Worm (Caenorhabditis elegans) whole organism, young adult: Measurements from ENCODE around the gene W02A2.12.

Experiments used
- B0336.3 ChIP-seq: fragments of 200-800 bp; sonication (Bioruptor generic); IDR thresholded peaks from 2 replicates; pipeline ENCODE4 v1.3.6; 2022; ENCODE audit warnings: missing genetic modification characterization, missing compliant biosample characterization
- F22D6.2 ChIP-seq: sonication (generic microtip); optimal IDR thresholded peaks from 2 replicates; lab custom pipeline; 2016; ENCODE audit warnings: mild to moderate bottlenecking, missing genetic modification characterization, missing compliant biosample characterization
- F33H1.4 ChIP-seq: fragments of 200-800 bp; sonication (Bioruptor generic); IDR thresholded peaks from 2 replicates; pipeline ENCODE4 v1.3.6; 2022; ENCODE audit warnings: missing genetic modification reagents, missing genetic modification characterization, missing compliant biosample characterization
- F37B4.10 ChIP-seq: fragments of 200-800 bp; sonication (Bioruptor generic); IDR thresholded peaks from 2 replicates; pipeline ENCODE4 v1.3.6; 2022; ENCODE audit warnings: missing genetic modification characterization, missing compliant biosample characterization
- F52B5.7 ChIP-seq: sonication (generic microtip); optimal IDR thresholded peaks from 2 replicates; lab custom pipeline; 2016; ENCODE audit warnings: mild to moderate bottlenecking, missing genetic modification characterization, missing compliant biosample characterization
- F57A8.1 ChIP-seq: fragments of 200-800 bp; sonication (Bioruptor generic); optimal IDR thresholded peaks from 2 replicates; lab custom pipeline; 2018; ENCODE audit warnings: mild to moderate bottlenecking, missing genetic modification characterization, moderate library complexity, missing compliant biosample characterization
- F57C9.4 ChIP-seq: sonication (generic microtip); optimal IDR thresholded peaks from 2 replicates; lab custom pipeline; 2017; ENCODE audit warnings: mild to moderate bottlenecking, missing genetic modification characterization, missing compliant biosample characterization
- T26A5.8 ChIP-seq: sonication (generic microtip); optimal IDR thresholded peaks from 2 replicates; lab custom pipeline; 2016; ENCODE audit warnings: missing genetic modification characterization, missing compliant biosample characterization
- Y53F4B.3 ChIP-seq: fragments of 200-800 bp; sonication (Bioruptor generic); IDR thresholded peaks from 2 replicates; pipeline ENCODE4 v1.3.6; 2022; ENCODE audit warnings: missing genetic modification reagents, missing genetic modification characterization, missing compliant biosample characterization
- Y56A3A.18 ChIP-seq: fragments of 200-800 bp; sonication (Bioruptor generic); IDR thresholded peaks from 2 replicates; pipeline ENCODE4 v1.3.6; 2022; ENCODE audit warnings: missing genetic modification reagents, missing genetic modification characterization, missing compliant biosample characterization
- Y67H2A.10 ChIP-seq: fragments of 200-800 bp; sonication (Bioruptor generic); conservative IDR thresholded peaks from 2 replicates; pipeline ENCODE4 v1.3.6; 2022; ENCODE audit warnings: missing genetic modification reagents, missing genetic modification characterization, missing compliant biosample characterization
- Y95B8A.8 ChIP-seq: fragments of 200-800 bp; sonication (Bioruptor generic); IDR thresholded peaks from 2 replicates; pipeline ENCODE4 v1.3.6; 2022; ENCODE audit warnings: missing genetic modification reagents, missing genetic modification characterization, missing compliant biosample characterization
- ama-1 ChIP-seq, 3 experiments: fragments of 150-350 bp in 1 of 3; sonication (generic microtip) in 2 of 3; optimal IDR thresholded peaks; 2 replicates each; lab custom pipeline; 2014 to 2018; ENCODE audit warnings: missing biosample characterization in 2 of 3, missing genetic modification characterization in 2 of 3, missing genetic modification reagents in 2 of 3
- attf-3 ChIP-seq: fragments of 200-800 bp; sonication (Bioruptor generic); conservative IDR thresholded peaks from 2 replicates; pipeline ENCODE4 v1.3.6; 2022; ENCODE audit warnings: missing genetic modification reagents, missing genetic modification characterization, missing compliant biosample characterization
- attf-5 ChIP-seq: fragments of 200-800 bp; sonication (Bioruptor generic); optimal IDR thresholded peaks from 2 replicates; lab custom pipeline; 2018; ENCODE audit warnings: mild to moderate bottlenecking, missing genetic modification characterization, missing compliant biosample characterization
- attf-6 ChIP-seq: fragments of 200-800 bp; sonication (Bioruptor generic); IDR thresholded peaks from 2 replicates; pipeline ENCODE4 v1.3.6; 2022; ENCODE audit warnings: missing genetic modification reagents, missing genetic modification characterization, missing compliant biosample characterization
- cebp-2 ChIP-seq: fragments of 200-800 bp; sonication (Bioruptor generic); IDR thresholded peaks from 2 replicates; pipeline ENCODE4 v1.3.6; 2022; ENCODE audit warnings: missing genetic modification characterization, missing compliant biosample characterization
- ceh-27 ChIP-seq: fragments of 200-800 bp; sonication (Bioruptor generic); optimal IDR thresholded peaks from 2 replicates; lab custom pipeline; 2018; ENCODE audit warnings: mild to moderate bottlenecking, missing genetic modification characterization, moderate library complexity, missing compliant biosample characterization
- ceh-58 ChIP-seq: fragments of 200-800 bp; sonication (Bioruptor generic); IDR thresholded peaks from 2 replicates; pipeline ENCODE4 v1.3.6; 2022; ENCODE audit warnings: missing genetic modification characterization, missing compliant biosample characterization
- ceh-91 ChIP-seq: fragments of 200-800 bp; sonication (Bioruptor generic); IDR thresholded peaks from 2 replicates; pipeline ENCODE4 v1.3.6; 2022; ENCODE audit warnings: missing genetic modification reagents, missing genetic modification characterization, missing compliant biosample characterization
- die-1 ChIP-seq: sonication (generic microtip); optimal IDR thresholded peaks from 2 replicates; lab custom pipeline; 2016; ENCODE audit warnings: missing genotype, mild to moderate bottlenecking, missing genetic modification characterization, missing compliant biosample characterization
- dox-1 ChIP-seq: fragments of 200-800 bp; sonication (Bioruptor generic); IDR thresholded peaks from 2 replicates; pipeline ENCODE4 v1.3.6; 2022; ENCODE audit warnings: missing genetic modification reagents, missing genetic modification characterization, missing compliant biosample characterization
- gei-17 ChIP-seq: fragments of 200-800 bp; sonication (Bioruptor generic); optimal IDR thresholded peaks from 2 replicates; lab custom pipeline; 2018; ENCODE audit warnings: mild to moderate bottlenecking, missing genetic modification characterization, missing compliant biosample characterization
- him-1 ChIP-seq: sonication (generic microtip); optimal IDR thresholded peaks from 2 replicates; lab custom pipeline; 2016; ENCODE audit warnings: missing genotype, missing genetic modification reagents, missing genetic modification characterization, missing compliant biosample characterization
- hmg-1.2 ChIP-seq: fragments of 200-800 bp; sonication (Bioruptor generic); IDR thresholded peaks from 2 replicates; pipeline ENCODE4 v1.3.6; 2022; ENCODE audit warnings: missing genetic modification reagents, missing genetic modification characterization, missing compliant biosample characterization
- hrde-1 ChIP-seq: sonication (generic microtip); optimal IDR thresholded peaks from 2 replicates; lab custom pipeline; 2016; ENCODE audit warnings: missing genetic modification characterization, mild to moderate bottlenecking, missing compliant biosample characterization, moderate library complexity, missing genotype, missing genetic modification reagents, borderline replicate concordance
- hsf-1 ChIP-seq: fragments of 200-800 bp; sonication (Bioruptor generic); IDR thresholded peaks from 2 replicates; pipeline ENCODE4 v1.3.6; 2022; ENCODE audit warnings: missing genetic modification reagents, missing genetic modification characterization, missing compliant biosample characterization
- lag-1 ChIP-seq: fragments of 200-800 bp; sonication (Bioruptor generic); IDR thresholded peaks from 2 replicates; pipeline ENCODE4 v1.3.6; 2022; ENCODE audit warnings: missing genetic modification reagents, missing genetic modification characterization, missing compliant biosample characterization
- lin-54 ChIP-seq: fragments of 200-800 bp; sonication (Bioruptor generic); optimal IDR thresholded peaks from 2 replicates; lab custom pipeline; 2018; ENCODE audit warnings: mild to moderate bottlenecking, missing genetic modification characterization, missing compliant biosample characterization
- lsl-1 ChIP-seq: fragments of 200-800 bp; sonication (Bioruptor generic); optimal IDR thresholded peaks from 2 replicates; lab custom pipeline; 2018; ENCODE audit warnings: mild to moderate bottlenecking, missing genetic modification characterization, moderate library complexity, missing compliant biosample characterization
- lsy-27 ChIP-seq: sonication (generic microtip); optimal IDR thresholded peaks from 2 replicates; lab custom pipeline; 2017; ENCODE audit warnings: missing genetic modification characterization, mild to moderate bottlenecking, missing compliant biosample characterization, antibody characterized with exemption, missing genotype, borderline replicate concordance; ENCODE audit not compliant: insufficient read depth
- madf-3 ChIP-seq: fragments of 200-800 bp; sonication (Bioruptor generic); IDR thresholded peaks from 2 replicates; pipeline ENCODE4 v1.3.6; 2022; ENCODE audit warnings: missing genetic modification reagents, missing genetic modification characterization, missing compliant biosample characterization
- mcd-1 ChIP-seq: fragments of 200-800 bp; sonication (Bioruptor generic); IDR thresholded peaks from 2 replicates; pipeline ENCODE4 v1.3.6; 2022; ENCODE audit warnings: missing genetic modification reagents, missing genetic modification characterization, missing compliant biosample characterization
- nfya-2 ChIP-seq: fragments of 200-800 bp; sonication (Bioruptor generic); IDR thresholded peaks from 2 replicates; pipeline ENCODE4 v1.3.6; 2022; ENCODE audit warnings: missing genetic modification reagents, missing genetic modification characterization, missing compliant biosample characterization
- nhr-27 ChIP-seq: fragments of 200-800 bp; sonication (Bioruptor generic); optimal IDR thresholded peaks from 2 replicates; lab custom pipeline; 2018; ENCODE audit warnings: mild to moderate bottlenecking, missing genetic modification characterization, moderate library complexity, missing compliant biosample characterization
- pbrm-1 ChIP-seq: fragments of 200-800 bp; sonication (Bioruptor generic); IDR thresholded peaks from 2 replicates; pipeline ENCODE4 v1.3.6; 2022; ENCODE audit warnings: missing genetic modification reagents, missing genetic modification characterization, missing compliant biosample characterization
- rcor-1 ChIP-seq: fragments of 200-800 bp; sonication (Bioruptor generic); IDR thresholded peaks from 2 replicates; pipeline ENCODE4 v1.3.6; 2022; ENCODE audit warnings: missing genetic modification reagents, missing genetic modification characterization, missing compliant biosample characterization
- repo-1 ChIP-seq: sonication (generic microtip); optimal IDR thresholded peaks from 2 replicates; lab custom pipeline; 2017; ENCODE audit warnings: mild to moderate bottlenecking, missing genetic modification characterization, missing compliant biosample characterization
- sea-2 ChIP-seq: fragments of 200-800 bp; sonication (Bioruptor generic); IDR thresholded peaks from 2 replicates; pipeline ENCODE4 v1.3.6; 2022; ENCODE audit warnings: missing genetic modification characterization, missing compliant biosample characterization
- snpc-4 ChIP-seq, 5 experiments: fragments of 150-350 bp in 1 of 5; sonication (generic microtip) in 4 of 5; optimal IDR thresholded peaks; 2 replicates each; lab custom pipeline; 2014 to 2018; ENCODE audit warnings: missing genetic modification characterization in 5 of 5, missing biosample characterization in 3 of 5, antibody characterized with exemption in 2 of 5, mild to moderate bottlenecking in 2 of 5, missing compliant biosample characterization in 2 of 5, missing genotype in 2 of 5, moderate library complexity in 2 of 5, missing genetic modification reagents in 1 of 5
- sptf-2 ChIP-seq: fragments of 200-800 bp; sonication (Bioruptor generic); optimal IDR thresholded peaks from 2 replicates; lab custom pipeline; 2018; ENCODE audit warnings: mild to moderate bottlenecking, missing genetic modification characterization, missing compliant biosample characterization
- unc-130 ChIP-seq: sonication (generic microtip); optimal IDR thresholded peaks from 2 replicates; lab custom pipeline; 2016; ENCODE audit warnings: missing genetic modification reagents, missing genetic modification characterization, missing compliant biosample characterization
- zfh-2 ChIP-seq: fragments of 200-800 bp; sonication (Bioruptor generic); conservative IDR thresholded peaks from 2 replicates; pipeline ENCODE4 v1.3.6; 2022; ENCODE audit warnings: missing genetic modification reagents, missing genetic modification characterization, missing compliant biosample characterization
- ztf-26 ChIP-seq: sonication (generic microtip); optimal IDR thresholded peaks from 2 replicates; lab custom pipeline; 2017; ENCODE audit warnings: missing genetic modification characterization, missing compliant biosample characterization
- ztf-6 ChIP-seq: fragments of 200-800 bp; sonication (Bioruptor generic); IDR thresholded peaks from 2 replicates; pipeline ENCODE4 v1.3.6; 2022; ENCODE audit warnings: missing genetic modification reagents, missing genetic modification characterization, missing compliant biosample characterization

W02A2.12 gene

ce11 chrIV:13356005-13356404, 7.4 kb upstream of the W02A2.12 start:
- TF ChIP-seq F52B5.7 (tag; lab: Kevin White, UChicago) (peak; percentile 15), Y53F4B.3 (no peak), ceh-58 (GFP tag; lab: Robert Waterston, UW) (0 out of 2 replicates have a peak, but pooled peaks have one; percentile 30), B0336.3 (peak; percentile 57; the same call in 1 of the 2 replicates), rcor-1 (peak; percentile 24; the same call in 1 of the 2 replicates), ceh-91 (no peak), Y95B8A.8 (no peak), attf-6 (GFP tag; lab: Robert Waterston, UW) (peak; percentile 74), lsy-27 (tag; lab: Kevin White, UChicago) (no peak), hmg-1.2 (GFP tag; lab: Robert Waterston, UW) (0 out of 2 replicates have a peak, but pooled peaks have one; percentile 13), hrde-1 (peak; percentile 20), cebp-2 (GFP tag; lab: Robert Waterston, UW) (peak; percentile 58; the same call in 1 of the 2 replicates), lin-54 (GFP tag; lab: Kevin White, UChicago) (no peak), madf-3 (GFP tag; lab: Robert Waterston, UW) (0 out of 2 replicates have a peak, but pooled peaks have one; percentile 57), sea-2 (GFP tag; lab: Robert Waterston, UW) (no peak), F37B4.10 (no peak), ztf-26 (tag; lab: Kevin White, UChicago) (no peak), pbrm-1 (GFP tag; lab: Robert Waterston, UW) (0 out of 2 replicates have a peak, but pooled peaks have one; percentile 45), snpc-4 (GFP tag; optimal IDR thresholded peaks at IDR 0.05; lab: Kevin White, UChicago) (no peak), snpc-4 (tag; optimal IDR thresholded peaks at IDR 0.05; lab: Kevin White, UChicago) (peak in 1 of 4 experiments; percentile 44), hsf-1 (GFP tag; lab: Robert Waterston, UW) (peak; percentile 63), lsl-1 (GFP tag; lab: Kevin White, UChicago) (peak; percentile 4), ama-1 (optimal IDR thresholded peaks at IDR 0.05; lab: Kevin White, UChicago) (no peak), ama-1 (GFP tag; optimal IDR thresholded peaks at IDR 0.05; lab: Kevin White, UChicago) (peak in 1 of 2 experiments; percentile 21), ceh-27 (GFP tag; lab: Kevin White, UChicago) (no peak), him-1 (tag; lab: Kevin White, UChicago) (peak; percentile 58), sptf-2 (GFP tag; lab: Kevin White, UChicago) (no peak), attf-3 (no peak), F33H1.4 (GFP tag; lab: Robert Waterston, UW) (0 out of 2 replicates have a peak, but pooled peaks have one; percentile 8), repo-1 (no peak), attf-5 (GFP tag; lab: Kevin White, UChicago) (no peak)

ce11 chrIV:13354044-13354443, 5.4 kb upstream of the W02A2.12 start:
- TF ChIP-seq nfya-2 (GFP tag; lab: Robert Waterston, UW) (no peak), ztf-6 (no peak), die-1 (no peak), zfh-2 (no peak), unc-130 (GFP tag; lab: Kevin White, UChicago) (no peak), F57A8.1 (no peak), T26A5.8 (tag; lab: Kevin White, UChicago) (no peak), mcd-1 (no peak), F57C9.4 (tag; lab: Kevin White, UChicago) (no peak), Y67H2A.10 (GFP tag; lab: Robert Waterston, UW) (no peak), F52B5.7 (tag; lab: Kevin White, UChicago) (no peak), lag-1 (no peak), Y56A3A.18 (GFP tag; lab: Robert Waterston, UW) (no peak), nhr-27 (tag; lab: Kevin White, UChicago) (no peak), dox-1 (GFP tag; lab: Robert Waterston, UW) (no peak), Y95B8A.8 (no peak), gei-17 (GFP tag; lab: Kevin White, UChicago) (no peak), F22D6.2 (tag; lab: Kevin White, UChicago) (no peak), hmg-1.2 (GFP tag; lab: Robert Waterston, UW) (no peak)
